Fruit fly (Drosophila melanogaster) whole organism, embryonic: ENCODE measurements around the gene CG5080.

ENCODE experiments used
- ATbp ChIP-seq: fragments of 200-800 bp; sonication (Bioruptor generic); optimal IDR thresholded peaks from 2 replicates; lab custom pipeline; 2017; ENCODE audit warnings: missing biosample characterization, mild to moderate bottlenecking, missing genetic modification characterization, missing genetic modification reagents
- Asciz ChIP-seq: fragments of 200-800 bp; sonication (Bioruptor generic); optimal IDR thresholded peaks from 2 replicates; lab custom pipeline; 2017; ENCODE audit warnings: missing biosample characterization, mild to moderate bottlenecking, missing genetic modification characterization, missing genetic modification reagents
- CG10274 ChIP-seq: fragments of 200-800 bp; sonication (Bioruptor generic); optimal IDR thresholded peaks from 3 replicates; lab custom pipeline; 2017; ENCODE audit warnings: missing biosample characterization, mild to moderate bottlenecking, missing genetic modification characterization
- CG10321 ChIP-seq: fragments of 200-800 bp; sonication (Bioruptor generic); IDR thresholded peaks from 2 replicates; pipeline ENCODE4 v1.3.6; 2022; ENCODE audit warnings: missing biosample characterization, missing genetic modification characterization
- CG10431 ChIP-seq: fragments of 200-800 bp; sonication (Bioruptor generic); optimal IDR thresholded peaks from 3 replicates; lab custom pipeline; 2018; ENCODE audit warnings: missing biosample characterization, mild to moderate bottlenecking, missing genetic modification characterization
- CG11504 ChIP-seq: fragments of 200-800 bp; sonication (Bioruptor generic); optimal IDR thresholded peaks from 3 replicates; lab custom pipeline; 2019; ENCODE audit warnings: missing biosample characterization, mild to moderate bottlenecking, missing genetic modification characterization, moderate library complexity
- CG11696 ChIP-seq: fragments of 200-800 bp; sonication (Bioruptor generic); IDR thresholded peaks from 2 replicates; pipeline ENCODE4 v1.3.6; 2022; ENCODE audit warnings: missing biosample characterization, missing genetic modification characterization
- CG12942 ChIP-seq: fragments of 200-800 bp; sonication (Bioruptor generic); optimal IDR thresholded peaks from 3 replicates; lab custom pipeline; 2016; ENCODE audit warnings: missing biosample characterization, missing genetic modification characterization
- CG13287 ChIP-seq: fragments of 200-800 bp; sonication (Bioruptor generic); IDR thresholded peaks from 2 replicates; pipeline ENCODE4 v1.3.6; 2022; ENCODE audit warnings: missing biosample characterization, missing genetic modification characterization; ENCODE audit not compliant: partially characterized antibody
- CG14667 ChIP-seq: fragments of 200-800 bp; sonication (Bioruptor generic); IDR thresholded peaks from 2 replicates; pipeline ENCODE4 v1.3.6; 2022; ENCODE audit warnings: missing biosample characterization, missing genetic modification characterization
- CG14860 ChIP-seq: fragments of 200-800 bp; sonication (Bioruptor generic); IDR thresholded peaks from 3 replicates; pipeline ENCODE4 v1.3.6; 2022; ENCODE audit warnings: missing biosample characterization, missing genetic modification characterization; ENCODE audit not compliant: partially characterized antibody
- CG14965 ChIP-seq: fragments of 200-800 bp; sonication (Bioruptor generic); optimal IDR thresholded peaks from 2 replicates; lab custom pipeline; 2016; ENCODE audit warnings: missing biosample characterization, missing genetic modification characterization, borderline replicate concordance
- CG15514 ChIP-seq: fragments of 200-800 bp; sonication (Bioruptor generic); optimal IDR thresholded peaks from 3 replicates; lab custom pipeline; 2017; ENCODE audit warnings: missing biosample characterization, missing genetic modification characterization, mild to moderate bottlenecking, moderate library complexity, missing genetic modification reagents
- CG15601 ChIP-seq: fragments of 200-800 bp; sonication (Bioruptor generic); optimal IDR thresholded peaks from 3 replicates; lab custom pipeline; 2019; ENCODE audit warnings: missing biosample characterization, mild to moderate bottlenecking, missing genetic modification characterization, moderate library complexity
- CG1602 ChIP-seq: fragments of 200-800 bp; sonication (Bioruptor generic); optimal IDR thresholded peaks from 3 replicates; lab custom pipeline; 2016; ENCODE audit warnings: missing biosample characterization, missing genetic modification characterization
- CG17186 ChIP-seq: fragments of 200-800 bp; sonication (Bioruptor generic); optimal IDR thresholded peaks from 3 replicates; lab custom pipeline; 2017; ENCODE audit warnings: missing biosample characterization, missing genetic modification reagents, missing genetic modification characterization
- CG17359 ChIP-seq: fragments of 200-800 bp; sonication (Bioruptor generic); optimal IDR thresholded peaks from 3 replicates; lab custom pipeline; 2018; ENCODE audit warnings: missing biosample characterization, mild to moderate bottlenecking, missing genetic modification characterization, moderate library complexity
- CG18011 ChIP-seq: fragments of 200-800 bp; sonication (Bioruptor generic); optimal IDR thresholded peaks from 2 replicates; lab custom pipeline; 2017; ENCODE audit warnings: missing biosample characterization, missing genetic modification characterization, mild to moderate bottlenecking, moderate library complexity, missing genotype
- CG18262 ChIP-seq: fragments of 200-800 bp; optimal IDR thresholded peaks from 3 replicates; lab custom pipeline; 2019; ENCODE audit warnings: missing biosample characterization, mild to moderate bottlenecking, missing genetic modification characterization, moderate library complexity
- CG2199 ChIP-seq: fragments of 200-800 bp; sonication (Bioruptor generic); IDR thresholded peaks from 3 replicates; pipeline ENCODE4 v1.3.6; 2022; ENCODE audit warnings: missing biosample characterization, missing genetic modification characterization
- CG31441 ChIP-seq: fragments of 200-800 bp; sonication (Bioruptor generic); IDR thresholded peaks from 2 replicates; pipeline ENCODE4 v1.3.6; 2022; ENCODE audit warnings: missing biosample characterization, missing genetic modification characterization
- CG32532 ChIP-seq: fragments of 200-800 bp; sonication (Bioruptor generic); IDR thresholded peaks from 2 replicates; pipeline ENCODE4 v1.3.6; 2022; ENCODE audit warnings: missing biosample characterization, missing genetic modification characterization
- CG6654 ChIP-seq: fragments of 200-800 bp; sonication (Bioruptor generic); optimal IDR thresholded peaks from 2 replicates; lab custom pipeline; 2017; ENCODE audit warnings: missing biosample characterization, mild to moderate bottlenecking, missing genetic modification characterization
- CG7271 ChIP-seq: fragments of 200-800 bp; sonication (Bioruptor generic); optimal IDR thresholded peaks from 2 replicates; lab custom pipeline; 2018; ENCODE audit warnings: missing biosample characterization, mild to moderate bottlenecking, missing genetic modification characterization, moderate library complexity
- CG8290 ChIP-seq, 3 experiments: fragments of 200-800 bp; sonication (Bioruptor generic); optimal IDR thresholded peaks; 2 replicates each; lab custom pipeline; 2016 to 2019; ENCODE audit warnings: missing biosample characterization in 3 of 3, missing genetic modification characterization in 3 of 3, mild to moderate bottlenecking in 2 of 3, moderate library complexity in 1 of 3
- CG9932 ChIP-seq: fragments of 200-800 bp; sonication (Bioruptor generic); IDR thresholded peaks from 2 replicates; pipeline ENCODE4 v1.3.6; 2022; ENCODE audit warnings: missing biosample characterization, missing genetic modification characterization
- Lpt ChIP-seq: fragments of >200 bp; optimal IDR thresholded peaks from 2 replicates; lab custom pipeline; 2018; ENCODE audit warnings: missing biosample characterization, missing genetic modification characterization
- Med ChIP-seq: fragments of 200-800 bp; sonication (Bioruptor generic); peaks from one replicate; lab custom pipeline; 2016; ENCODE audit warnings: missing biosample characterization, missing genetic modification characterization, mild to moderate bottlenecking, inconsistent platforms, moderate library complexity
- NFAT ChIP-seq: fragments of 200-800 bp; sonication (Bioruptor generic); IDR thresholded peaks from 2 replicates; pipeline ENCODE4 v1.3.6; 2022; ENCODE audit warnings: missing biosample characterization, missing genetic modification characterization
- Neu2 ChIP-seq: fragments of 200-800 bp; sonication (Bioruptor generic); optimal IDR thresholded peaks from 3 replicates; lab custom pipeline; 2016; ENCODE audit warnings: missing biosample characterization, missing genetic modification characterization, borderline replicate concordance
- Oaz ChIP-seq: fragments of 200-800 bp; sonication (Bioruptor generic); IDR thresholded peaks from 2 replicates; pipeline ENCODE4 v1.3.6; 2022; ENCODE audit warnings: missing biosample characterization, missing genetic modification characterization
- Stat92E ChIP-seq, 3 experiments: fragments of >200 bp in 2 of 3; fragments of 200-800 bp in 1 of 3; sonication (Bioruptor generic) in 1 of 3; optimal IDR thresholded peaks; 2 replicates each; lab custom pipeline; 2017 to 2019; ENCODE audit warnings: missing biosample characterization in 3 of 3, missing genetic modification characterization in 3 of 3, mild to moderate bottlenecking in 1 of 3, moderate library complexity in 1 of 3
- crp ChIP-seq, 2 experiments: fragments of 200-800 bp; sonication (Bioruptor generic); optimal IDR thresholded peaks; 2 replicates in 1 of 2; 3 replicates in 1 of 2; lab custom pipeline; 2017; ENCODE audit warnings: missing biosample characterization in 2 of 2, missing genetic modification characterization in 2 of 2, mild to moderate bottlenecking in 1 of 2, moderate library complexity in 1 of 2
- dimm ChIP-seq: fragments of 200-800 bp; sonication (Bioruptor generic); IDR thresholded peaks from 2 replicates; pipeline ENCODE4 v1.3.6; 2022; ENCODE audit warnings: missing biosample characterization, missing genetic modification characterization
- eyg ChIP-seq: fragments of 200-800 bp; sonication (Bioruptor generic); optimal IDR thresholded peaks from 3 replicates; lab custom pipeline; 2016; ENCODE audit warnings: missing biosample characterization, missing genetic modification characterization
- fru ChIP-seq: fragments of >200 bp; optimal IDR thresholded peaks from 2 replicates; lab custom pipeline; 2017
- ind ChIP-seq: fragments of 200-800 bp; sonication (Bioruptor generic); optimal IDR thresholded peaks from 3 replicates; lab custom pipeline; 2016; ENCODE audit warnings: missing biosample characterization, missing genetic modification characterization
- maf-S ChIP-seq: fragments of 200-800 bp; sonication (Bioruptor generic); optimal IDR thresholded peaks from 2 replicates; lab custom pipeline; 2016; ENCODE audit warnings: missing biosample characterization, missing genetic modification characterization
- mam ChIP-seq: fragments of 200-800 bp; sonication (Bioruptor generic); optimal IDR thresholded peaks from 3 replicates; lab custom pipeline; 2016; ENCODE audit warnings: missing biosample characterization, missing genetic modification characterization
- nerfin-2 ChIP-seq: fragments of 200-800 bp; sonication (Bioruptor generic); IDR thresholded peaks from 2 replicates; pipeline ENCODE4 v1.3.6; 2022; ENCODE audit warnings: missing biosample characterization, missing genetic modification characterization; ENCODE audit not compliant: partially characterized antibody
- oc ChIP-seq: fragments of 200-800 bp; sonication (Bioruptor generic); optimal IDR thresholded peaks from 2 replicates; lab custom pipeline; 2018; ENCODE audit warnings: missing biosample characterization, mild to moderate bottlenecking, missing genetic modification characterization, moderate library complexity
- pnt ChIP-seq: fragments of 200-800 bp; sonication (Bioruptor generic); optimal IDR thresholded peaks from 3 replicates; lab custom pipeline; 2016; ENCODE audit warnings: missing biosample characterization, missing genetic modification characterization
- sens-2 ChIP-seq: fragments of 200-800 bp; sonication (Bioruptor generic); IDR thresholded peaks from 2 replicates; pipeline ENCODE4 v1.3.6; 2022; ENCODE audit warnings: missing biosample characterization, missing genetic modification characterization
- sna ChIP-seq: fragments of 200-800 bp; sonication (Bioruptor generic); IDR thresholded peaks from 2 replicates; pipeline ENCODE4 v1.3.6; 2022; ENCODE audit warnings: missing biosample characterization, missing genetic modification characterization; ENCODE audit not compliant: partially characterized antibody
- sob ChIP-seq: fragments of 200-800 bp; sonication (Bioruptor generic); IDR thresholded peaks from 2 replicates; pipeline ENCODE4 v1.3.6; 2022; ENCODE audit warnings: missing biosample characterization, missing genetic modification characterization
- sr ChIP-seq: fragments of 200-800 bp; sonication (Bioruptor generic); IDR thresholded peaks from 3 replicates; pipeline ENCODE4 v1.3.6; 2022; ENCODE audit warnings: missing biosample characterization, missing genetic modification characterization
- ttk ChIP-seq: fragments of 200-800 bp; sonication (Bioruptor generic); IDR thresholded peaks from 2 replicates; pipeline ENCODE4 v2.1.2; 2022; ENCODE audit warnings: missing biosample characterization, missing genetic modification characterization
- wek ChIP-seq: fragments of 200-800 bp; sonication (Bioruptor generic); optimal IDR thresholded peaks from 3 replicates; lab custom pipeline; 2018; ENCODE audit warnings: missing biosample characterization, mild to moderate bottlenecking, missing genetic modification characterization, moderate library complexity
- wor ChIP-seq: fragments of 200-800 bp; sonication (Bioruptor generic); IDR thresholded peaks from 2 replicates; pipeline ENCODE4 v1.3.6; 2022; ENCODE audit warnings: missing biosample characterization, missing genetic modification characterization

The CG5080 gene

dm6 chr2L:1121942-1122710 lies 41.6 kb downstream of the CG5080 start:
- TF ChIP-seq Asciz (GFP tag; lab: Kevin White, UChicago) (peak; percentile 0), CG12942 (GFP tag; lab: Kevin White, UChicago) (no peak), CG14965 (GFP tag; lab: Kevin White, UChicago) (no peak), sob (GFP tag; lab: Robert Waterston, UW) (no peak), CG15514 (GFP tag; lab: Kevin White, UChicago) (no peak), Neu2 (GFP tag; lab: Kevin White, UChicago) (no peak), sens-2 (GFP tag; lab: Robert Waterston, UW) (no peak), NFAT (GFP tag; lab: Robert Waterston, UW) (no peak), sr (GFP tag; lab: Robert Waterston, UW) (no peak), CG11504 (tag; lab: Kevin White, UChicago) (peak; percentile 37), CG14667 (GFP tag; lab: Robert Waterston, UW) (no peak), CG10274 (peak; percentile 81), CG11696 (GFP tag; lab: Robert Waterston, UW) (no peak), CG9932 (no peak), CG32532 (GFP tag; lab: Robert Waterston, UW) (no peak), CG13287 (no peak), Stat92E (GFP tag; optimal IDR thresholded peaks at IDR 0.05; lab: Kevin White, UChicago) (no peak), crp (GFP tag; optimal IDR thresholded peaks at IDR 0.05; lab: Kevin White, UChicago) (no peak), CG7271 (tag; lab: Kevin White, UChicago) (no peak), Med (peak; percentile 63), Oaz (GFP tag; lab: Robert Waterston, UW) (no peak), ATbp (peak; percentile 42), CG17359 (tag; lab: Kevin White, UChicago) (peak; percentile 27), pnt (no peak), CG1602 (no peak), CG14860 (GFP tag; lab: Robert Waterston, UW) (no peak), dimm (GFP tag; lab: Robert Waterston, UW) (no peak), eyg (no peak), CG6654 (GFP tag; lab: Kevin White, UChicago) (no peak), wor (GFP tag; lab: Robert Waterston, UW) (no peak), CG17186 (GFP tag; lab: Kevin White, UChicago) (no peak), fru (no peak), nerfin-2 (no peak), CG15601 (tag; lab: Kevin White, UChicago) (peak; percentile 21), CG10321 (GFP tag; lab: Robert Waterston, UW) (no peak), CG18262 (tag; lab: Kevin White, UChicago) (peak; percentile 9), CG31441 (GFP tag; lab: Robert Waterston, UW) (no peak), ttk (GFP tag; lab: Robert Waterston, UW) (no peak), ind (no peak), wek (GFP tag; lab: Kevin White, UChicago) (peak; percentile 25), CG10431 (GFP tag; lab: Kevin White, UChicago) (no peak), mam (GFP tag; lab: Kevin White, UChicago) (no peak), sna (GFP tag; lab: Robert Waterston, UW) (no peak), CG8290 (GFP tag; optimal IDR thresholded peaks at IDR 0.05; lab: Kevin White, UChicago) (no peak), CG8290 (tag; optimal IDR thresholded peaks at IDR 0.05; lab: Kevin White, UChicago) (peak in 1 of 2 experiments; percentile 2), CG2199 (no peak), Lpt (GFP tag; lab: Kevin White, UChicago) (no peak), oc (peak; percentile 15), maf-S (GFP tag; lab: Kevin White, UChicago) (no peak), CG18011 (GFP tag; lab: Kevin White, UChicago) (no peak)
